Worm (Caenorhabditis elegans): ENCODE data around the gene coq-2.

DNA sequence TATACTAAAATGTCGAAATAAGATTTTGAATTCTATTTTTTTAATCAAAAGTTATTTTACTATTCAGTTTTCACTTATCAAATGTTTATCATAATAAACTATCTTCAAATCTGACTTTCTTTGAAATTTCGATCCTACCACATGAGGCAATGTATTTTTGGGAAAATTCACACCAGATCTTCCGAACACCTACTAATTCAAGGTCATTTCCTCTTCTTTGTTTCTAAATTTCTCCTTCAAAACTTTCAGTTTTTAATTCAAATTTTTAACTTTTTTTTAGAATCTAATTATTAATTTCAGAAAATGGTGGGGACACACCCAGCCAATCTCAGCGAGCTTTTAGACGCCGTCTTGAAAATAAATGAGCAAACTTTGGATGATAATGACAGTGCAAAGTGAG, 43.8 kb downstream of the coq-2 start, which contains the start of gene ceh-20:
- TF ChIP-seq ZK546.5 (tag; optimal IDR thresholded peaks at IDR 0.05) (no peak), pha-4 (GFP tag; IDR thresholded peaks at IDR 0.05) (no peak), pha-4 (tag; optimal IDR thresholded peaks at IDR 0.05) (no peak), hlh-30 (tag; optimal IDR thresholded peaks at IDR 0.05; ENCODE audit: insufficient read depth) (no peak), nhr-28 (tag; optimal IDR thresholded peaks at IDR 0.05) (no peak), zip-2 (tag; optimal IDR thresholded peaks at IDR 0.05) (no peak), nhr-42 (GFP tag; IDR thresholded peaks at IDR 0.05) (no peak), unc-62 (GFP tag; optimal IDR thresholded peaks at IDR 0.05 in 1 of 2) (peak in 1 of 2 experiments; percentile 65), unc-62 (tag; optimal IDR thresholded peaks at IDR 0.05) (no peak), nhr-11 (tag; optimal IDR thresholded peaks at IDR 0.05) (no peak), ama-1 (optimal IDR thresholded peaks at IDR 0.05) (no peak), lir-3 (tag; optimal IDR thresholded peaks at IDR 0.05) (no peak), fos-1 (tag; optimal IDR thresholded peaks at IDR 0.05) (no peak), snpc-4 (tag; optimal IDR thresholded peaks at IDR 0.05) (no peak), lin-29 (GFP tag; IDR thresholded peaks at IDR 0.05) (no peak), pqm-1 (tag; optimal IDR thresholded peaks at IDR 0.05) (no peak)

All from whole organism, L4 larva.